Fruit fly (Drosophila melanogaster) whole organism, adult: ENCODE results near the gene CG32633.

Experiments used
- CG12768 ChIP-seq: fragments of 200-800 bp; sonication (Bioruptor generic); optimal IDR thresholded peaks from 2 replicates; lab custom pipeline; 2017; ENCODE audit warnings: missing biosample characterization, missing genetic modification characterization, mild to moderate bottlenecking, moderate library complexity, missing genetic modification reagents
- CG7045 ChIP-seq: fragments of 200-800 bp; sonication (Bioruptor generic); optimal IDR thresholded peaks from 2 replicates; lab custom pipeline; 2017; ENCODE audit warnings: missing biosample characterization, mild to moderate bottlenecking, missing genetic modification characterization
- Crg-1 ChIP-seq: fragments of 200-800 bp; sonication (Bioruptor generic); optimal IDR thresholded peaks from 2 replicates; lab custom pipeline; 2016; ENCODE audit warnings: missing biosample characterization, missing genetic modification characterization
- Mnt ChIP-seq: fragments of 200-800 bp; sonication (Bioruptor generic); optimal IDR thresholded peaks from 2 replicates; lab custom pipeline; 2016; ENCODE audit warnings: missing biosample characterization, mild to moderate bottlenecking, missing genetic modification characterization
- bab1 ChIP-seq: fragments of 200-800 bp; sonication (Bioruptor generic); optimal IDR thresholded peaks from 3 replicates; lab custom pipeline; 2019; ENCODE audit warnings: missing biosample characterization, mild to moderate bottlenecking, missing genetic modification characterization, moderate library complexity
- tj ChIP-seq: fragments of 200-800 bp; sonication (Bioruptor generic); optimal IDR thresholded peaks from 3 replicates; lab custom pipeline; 2017; ENCODE audit warnings: missing biosample characterization, mild to moderate bottlenecking, missing genetic modification characterization, moderate library complexity
- toe ChIP-seq: fragments of 200-800 bp; sonication (Bioruptor generic); optimal IDR thresholded peaks from 2 replicates; lab custom pipeline; 2016; ENCODE audit warnings: missing biosample characterization, missing genetic modification characterization

The CG32633 gene

dm6 chrX:13605942-13606491 is 44.5 kb downstream of the CG32633 start:
- TF ChIP-seq toe (GFP tag; lab: Kevin White, UChicago) (no peak), bab1 (GFP tag; lab: Kevin White, UChicago) (peak; percentile 39), Mnt (GFP tag; lab: Kevin White, UChicago) (no peak), CG7045 (GFP tag; lab: Kevin White, UChicago) (no peak), Crg-1 (GFP tag; lab: Kevin White, UChicago) (no peak), CG12768 (GFP tag; lab: Kevin White, UChicago) (no peak)

- TF ChIP-seq tj = no peak
- peak; percentile 5 for TF ChIP-seq bab1 (GFP tag; lab: Kevin White, UChicago)
These were observed 50.4 kb downstream of the CG32633 start, which contains the start of the genes Ndc80 and BthD for dm6 chrX:13611884-13612283. TSS of gene Ndc80 (minus strand) at chrX:13612062. TSS of gene BthD (plus strand) at chrX:13612131.
